Fruit fly (Drosophila melanogaster) whole organism, embryonic: ENCODE measurements around the gene Sec24CD.

ENCODE experiments used
- Antp ChIP-seq: fragments of 200-800 bp; sonication (Bioruptor generic); optimal IDR thresholded peaks from 3 replicates; lab custom pipeline; 2016; ENCODE audit warnings: missing biosample characterization, missing genetic modification characterization
- Atf6 ChIP-seq: fragments of 200-800 bp; sonication (Bioruptor generic); IDR thresholded peaks from 2 replicates; pipeline ENCODE4 v1.3.6; 2022; ENCODE audit warnings: missing biosample characterization, missing genetic modification characterization
- Awh ChIP-seq: fragments of 200-800 bp; sonication (Bioruptor generic); IDR thresholded peaks from 2 replicates; pipeline ENCODE4, ENCODE4 v1.3.6; 2022; ENCODE audit warnings: missing biosample characterization, missing genetic modification characterization
- CG10321 ChIP-seq: fragments of 200-800 bp; sonication (Bioruptor generic); IDR thresholded peaks from 2 replicates; pipeline ENCODE4 v1.3.6; 2022; ENCODE audit warnings: missing biosample characterization, missing genetic modification characterization
- CG13296 ChIP-seq: fragments of 200-800 bp; sonication (Bioruptor generic); optimal IDR thresholded peaks from 3 replicates; lab custom pipeline; 2018; ENCODE audit warnings: missing biosample characterization, mild to moderate bottlenecking, missing genetic modification characterization
- CG15479 ChIP-seq: fragments of 200-800 bp; sonication (Bioruptor generic); optimal IDR thresholded peaks from 3 replicates; lab custom pipeline; 2019; ENCODE audit warnings: missing biosample characterization, mild to moderate bottlenecking, missing genetic modification characterization, moderate library complexity
- CG17385 ChIP-seq: fragments of 200-800 bp; sonication (Bioruptor generic); optimal IDR thresholded peaks from 3 replicates; lab custom pipeline; 2018; ENCODE audit warnings: missing biosample characterization, mild to moderate bottlenecking, missing genetic modification characterization
- CG17829 ChIP-seq: fragments of 200-800 bp; optimal IDR thresholded peaks from 2 replicates; lab custom pipeline; 2019; ENCODE audit warnings: missing biosample characterization, mild to moderate bottlenecking, missing genetic modification characterization, moderate library complexity
- CG18619 ChIP-seq: fragments of 200-800 bp; sonication (Bioruptor generic); optimal IDR thresholded peaks from 3 replicates; lab custom pipeline; 2017; ENCODE audit warnings: missing biosample characterization, mild to moderate bottlenecking, missing genetic modification characterization
- CG2678 ChIP-seq: fragments of 200-800 bp; sonication (Bioruptor generic); optimal IDR thresholded peaks from 3 replicates; lab custom pipeline; 2019; ENCODE audit warnings: missing biosample characterization, mild to moderate bottlenecking, missing genetic modification characterization, moderate library complexity
- CG33213 ChIP-seq: fragments of 200-800 bp; sonication (Bioruptor generic); optimal IDR thresholded peaks from 3 replicates; lab custom pipeline; 2016; ENCODE audit warnings: missing biosample characterization, missing genetic modification characterization
- CG33557 ChIP-seq: fragments of 200-800 bp; sonication (Bioruptor generic); optimal IDR thresholded peaks from 2 replicates; lab custom pipeline; 2019; ENCODE audit warnings: missing biosample characterization, mild to moderate bottlenecking, missing genetic modification characterization, moderate library complexity
- CG4617 ChIP-seq: fragments of 200-800 bp; sonication (Bioruptor generic); optimal IDR thresholded peaks from 3 replicates; lab custom pipeline; 2016; ENCODE audit warnings: missing biosample characterization, missing genetic modification characterization, borderline replicate concordance
- CG6272 ChIP-seq: fragments of 200-800 bp; sonication (Bioruptor generic); IDR thresholded peaks from 2 replicates; pipeline ENCODE4 v1.3.6; 2022; ENCODE audit warnings: missing biosample characterization, missing genetic modification characterization
- CG7963 ChIP-seq: fragments of 200-800 bp; sonication (Bioruptor generic); IDR thresholded peaks from 3 replicates; pipeline ENCODE4 v1.3.6; 2022; ENCODE audit warnings: missing biosample characterization, missing genetic modification characterization; ENCODE audit not compliant: partially characterized antibody
- Dad ChIP-seq: fragments of 200-800 bp; sonication (Bioruptor generic); optimal IDR thresholded peaks from 3 replicates; lab custom pipeline; 2016; ENCODE audit warnings: missing biosample characterization, missing genetic modification characterization
- Dbx ChIP-seq: fragments of 200-800 bp; sonication (Bioruptor generic); IDR thresholded peaks from 3 replicates; pipeline ENCODE4 v1.3.6; 2022; ENCODE audit warnings: missing biosample characterization, missing genetic modification characterization
- Dek ChIP-seq: fragments of 200-800 bp; sonication (Bioruptor generic); optimal IDR thresholded peaks from 3 replicates; lab custom pipeline; 2019; ENCODE audit warnings: missing biosample characterization, mild to moderate bottlenecking, missing genetic modification characterization, moderate library complexity
- Fer1 ChIP-seq: fragments of 200-800 bp; sonication (Bioruptor generic); optimal IDR thresholded peaks from 2 replicates; lab custom pipeline; 2017; ENCODE audit warnings: missing biosample characterization, mild to moderate bottlenecking, missing genetic modification characterization
- HHEX ChIP-seq: fragments of 200-800 bp; sonication (Bioruptor generic); optimal IDR thresholded peaks from 3 replicates; lab custom pipeline; 2017; ENCODE audit warnings: missing biosample characterization, mild to moderate bottlenecking, missing genetic modification characterization, missing genetic modification reagents
- HLH4C ChIP-seq: fragments of 200-800 bp; sonication (Bioruptor generic); IDR thresholded peaks from 3 replicates; pipeline ENCODE4 v1.3.6; 2022; ENCODE audit warnings: missing biosample characterization, missing genetic modification characterization; ENCODE audit not compliant: partially characterized antibody
- HmgD ChIP-seq: fragments of 200-800 bp; sonication (Bioruptor generic); optimal IDR thresholded peaks from 3 replicates; lab custom pipeline; 2016; ENCODE audit warnings: missing biosample characterization, missing genetic modification characterization
- Med ChIP-seq: fragments of 200-800 bp; sonication (Bioruptor generic); peaks from one replicate; lab custom pipeline; 2016; ENCODE audit warnings: missing biosample characterization, missing genetic modification characterization, mild to moderate bottlenecking, inconsistent platforms, moderate library complexity
- NK7.1 ChIP-seq: fragments of 200-800 bp; sonication (Bioruptor generic); optimal IDR thresholded peaks from 3 replicates; lab custom pipeline; 2016; ENCODE audit warnings: missing biosample characterization, missing genetic modification characterization
- Neu2 ChIP-seq: fragments of 200-800 bp; sonication (Bioruptor generic); optimal IDR thresholded peaks from 3 replicates; lab custom pipeline; 2016; ENCODE audit warnings: missing biosample characterization, missing genetic modification characterization, borderline replicate concordance
- Rfx ChIP-seq: fragments of 200-800 bp; sonication (Bioruptor generic); IDR thresholded peaks from 2 replicates; pipeline ENCODE4 v1.3.6; 2022; ENCODE audit warnings: missing biosample characterization, missing genetic modification characterization
- amos ChIP-seq: fragments of 200-800 bp; sonication (Bioruptor generic); IDR thresholded peaks from 2 replicates; pipeline ENCODE4 v1.3.6; 2022; ENCODE audit warnings: missing biosample characterization, missing genetic modification characterization; ENCODE audit not compliant: partially characterized antibody
- ato ChIP-seq: fragments of 200-800 bp; sonication (Bioruptor generic); IDR thresholded peaks from 2 replicates; pipeline ENCODE4 v1.3.6; 2022; ENCODE audit warnings: missing biosample characterization, missing genetic modification characterization; ENCODE audit not compliant: partially characterized antibody
- caup ChIP-seq: fragments of 200-800 bp; sonication (Bioruptor generic); optimal IDR thresholded peaks from 3 replicates; lab custom pipeline; 2017; ENCODE audit warnings: missing biosample characterization, mild to moderate bottlenecking, missing genetic modification characterization, moderate library complexity; ENCODE audit not compliant: severe bottlenecking
- ci ChIP-seq: fragments of 200-800 bp; sonication (Bioruptor generic); IDR thresholded peaks from 3 replicates; pipeline ENCODE4 v1.3.6; 2022; ENCODE audit warnings: missing biosample characterization, missing genetic modification characterization
- corto ChIP-seq: fragments of 200-800 bp; sonication (Bioruptor generic); optimal IDR thresholded peaks from 2 replicates; lab custom pipeline; 2016; ENCODE audit warnings: missing biosample characterization, mild to moderate bottlenecking, missing genetic modification characterization, moderate library complexity
- crol ChIP-seq: fragments of 200-800 bp; sonication (Bioruptor generic); IDR thresholded peaks from 2 replicates; pipeline ENCODE4 v1.3.6; 2022; ENCODE audit warnings: missing biosample characterization, missing genetic modification characterization
- dpn ChIP-seq, 2 experiments: fragments of 200-800 bp; sonication (Bioruptor generic); optimal IDR thresholded peaks; 3 replicates each; lab custom pipeline; 2016; ENCODE audit warnings: missing biosample characterization in 2 of 2, missing genetic modification characterization in 2 of 2
- fu2 ChIP-seq: fragments of 200-800 bp; sonication (Bioruptor generic); optimal IDR thresholded peaks from 2 replicates; lab custom pipeline; 2016; ENCODE audit warnings: missing biosample characterization, missing genetic modification characterization
- gcm ChIP-seq: fragments of 200-800 bp; sonication (Bioruptor generic); optimal IDR thresholded peaks from 2 replicates; lab custom pipeline; 2019; ENCODE audit warnings: missing biosample characterization, mild to moderate bottlenecking, missing genetic modification characterization, moderate library complexity
- gcm2 ChIP-seq: fragments of 200-800 bp; sonication (Bioruptor generic); optimal IDR thresholded peaks from 2 replicates; lab custom pipeline; 2016; ENCODE audit warnings: missing biosample characterization, missing genetic modification characterization
- ham ChIP-seq: fragments of 200-800 bp; sonication (Bioruptor generic); IDR thresholded peaks from 2 replicates; pipeline ENCODE4 v1.3.6; 2022; ENCODE audit warnings: missing biosample characterization, missing genetic modification characterization
- hbn ChIP-seq: fragments of 200-800 bp; sonication (Bioruptor generic); IDR thresholded peaks from 2 replicates; pipeline ENCODE4 v1.3.6; 2022; ENCODE audit warnings: missing biosample characterization, missing genetic modification characterization; ENCODE audit not compliant: partially characterized antibody
- hth ChIP-seq: fragments of >200 bp; optimal IDR thresholded peaks from 2 replicates; lab custom pipeline; 2017; ENCODE audit warnings: inconsistent platforms
- jing ChIP-seq: fragments of 200-800 bp; sonication (Bioruptor generic); optimal IDR thresholded peaks from 2 replicates; lab custom pipeline; 2018; ENCODE audit warnings: missing biosample characterization, mild to moderate bottlenecking, missing genetic modification characterization
- kay ChIP-seq: fragments of 200-800 bp; sonication (Bioruptor generic); optimal IDR thresholded peaks from 2 replicates; lab custom pipeline; 2016; ENCODE audit warnings: missing biosample characterization, missing genetic modification characterization
- ken ChIP-seq: fragments of 200-800 bp; sonication (Bioruptor generic); IDR thresholded peaks from 3 replicates; pipeline ENCODE4 v1.3.6; 2022; ENCODE audit warnings: missing biosample characterization, missing genetic modification characterization
- lbe ChIP-seq: fragments of 200-800 bp; sonication (Bioruptor generic); optimal IDR thresholded peaks from 2 replicates; lab custom pipeline; 2016; ENCODE audit warnings: missing biosample characterization, mild to moderate bottlenecking, missing genetic modification characterization
- mirr ChIP-seq: fragments of 200-800 bp; sonication (Bioruptor generic); optimal IDR thresholded peaks from 3 replicates; lab custom pipeline; 2018; ENCODE audit warnings: missing biosample characterization, mild to moderate bottlenecking, missing genetic modification characterization
- org-1 ChIP-seq: fragments of 200-800 bp; sonication (Bioruptor generic); optimal IDR thresholded peaks from 2 replicates; lab custom pipeline; 2017; ENCODE audit warnings: missing biosample characterization, missing genetic modification characterization
- pum ChIP-seq: fragments of 200-800 bp; sonication (Bioruptor generic); optimal IDR thresholded peaks from 2 replicates; lab custom pipeline; 2016; ENCODE audit warnings: missing biosample characterization, missing genetic modification characterization
- run ChIP-seq: fragments of 200-800 bp; sonication (Bioruptor generic); optimal IDR thresholded peaks from 3 replicates; lab custom pipeline; 2018; ENCODE audit warnings: missing biosample characterization, mild to moderate bottlenecking, missing genetic modification characterization
- sima ChIP-seq: fragments of 200-800 bp; sonication (Bioruptor generic); optimal IDR thresholded peaks from 2 replicates; lab custom pipeline; 2016; ENCODE audit warnings: missing biosample characterization, missing genetic modification characterization
- slbo ChIP-seq: fragments of 200-800 bp; sonication (Bioruptor generic); IDR thresholded peaks from 2 replicates; pipeline ENCODE4 v1.3.6; 2022; ENCODE audit warnings: missing biosample characterization, missing genetic modification characterization
- wor ChIP-seq: fragments of 200-800 bp; sonication (Bioruptor generic); IDR thresholded peaks from 2 replicates; pipeline ENCODE4 v1.3.6; 2022; ENCODE audit warnings: missing biosample characterization, missing genetic modification characterization

The Sec24CD gene

DNA sequence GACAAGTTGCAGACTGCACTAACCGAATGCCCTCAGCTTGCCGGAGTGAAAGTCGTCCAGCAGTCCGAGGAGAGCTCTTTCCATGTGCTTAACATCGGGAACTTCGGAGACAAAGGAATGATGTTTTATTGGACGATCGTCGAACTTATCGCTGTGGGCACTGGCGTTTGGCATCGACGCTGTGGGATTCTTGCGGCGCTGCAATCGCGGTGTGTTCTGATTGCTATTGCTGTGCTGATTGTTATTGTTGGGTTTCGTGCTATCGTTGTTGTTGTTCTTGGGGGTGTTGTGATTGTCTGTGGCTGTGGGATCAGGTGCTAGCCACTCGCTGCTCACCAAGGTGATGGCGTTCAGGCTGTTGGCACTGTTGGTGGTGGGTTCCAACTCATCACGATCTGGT lies 46.0 kb downstream of the Sec24CD start:
- no peak for TF ChIP-seq ham (GFP tag; lab: Robert Waterston, UW)
- TF ChIP-seq Awh (GFP tag; lab: Robert Waterston, UW): no peak
- 0 out of 3 replicates have a peak, but pooled peaks have one; percentile 29 for TF ChIP-seq ci (GFP tag; lab: Robert Waterston, UW)
- TF ChIP-seq HmgD: no peak
- no peak for TF ChIP-seq Dek (tag; lab: Kevin White, UChicago)

DNA sequence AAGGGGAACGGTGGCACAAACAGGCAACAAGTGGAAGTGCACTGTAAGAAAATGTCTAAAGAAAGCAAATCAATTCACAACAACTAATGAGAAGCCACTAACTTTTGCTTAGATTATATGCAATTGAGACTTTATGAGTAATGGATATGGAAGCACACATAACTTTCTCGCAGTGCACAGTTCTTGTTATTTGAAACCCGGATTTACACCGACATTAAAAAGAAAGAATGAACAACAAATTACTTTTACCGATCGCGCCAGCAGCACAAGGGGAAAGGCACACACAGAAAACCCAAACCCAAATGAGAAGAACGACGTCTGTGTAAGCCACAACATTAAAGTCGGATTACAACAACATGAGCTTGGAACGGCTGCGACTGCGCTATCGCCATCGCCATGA lies 47.5 kb downstream of the Sec24CD start:
- TF ChIP-seq pum (GFP tag; lab: Kevin White, UChicago) (peak; percentile 58), CG17829 (tag; lab: Kevin White, UChicago) (peak; percentile 88), dpn (GFP tag; optimal IDR thresholded peaks at IDR 0.05; lab: Kevin White, UChicago) (peak; percentile 28 to 68), lbe (GFP tag; lab: Kevin White, UChicago) (peak; percentile 6), CG4617 (GFP tag; lab: Kevin White, UChicago) (peak; percentile 4), CG7963 (no peak), Dad (GFP tag; lab: Kevin White, UChicago) (peak; percentile 39), CG2678 (peak; percentile 65), kay (GFP tag; lab: Kevin White, UChicago) (peak; percentile 25), crol (GFP tag; lab: Robert Waterston, UW) (no peak), CG18619 (GFP tag; lab: Kevin White, UChicago) (peak; percentile 47), HLH4C (GFP tag; lab: Robert Waterston, UW) (no peak), gcm (GFP tag; lab: Kevin White, UChicago) (peak; percentile 74), sima (GFP tag; lab: Kevin White, UChicago) (no peak), Med (GFP tag; lab: Kevin White, UChicago) (peak; percentile 92), CG13296 (GFP tag; lab: Kevin White, UChicago) (no peak), ken (GFP tag; lab: Robert Waterston, UW) (0 out of 3 replicates have a peak, but pooled peaks have one; percentile 17), CG33557 (GFP tag; lab: Kevin White, UChicago) (peak; percentile 86), wor (GFP tag; lab: Robert Waterston, UW) (no peak), CG10321 (GFP tag; lab: Robert Waterston, UW) (no peak), HHEX (GFP tag; lab: Kevin White, UChicago) (peak; percentile 27), mirr (no peak), jing (peak; percentile 40), CG15479 (no peak), gcm2 (GFP tag; lab: Kevin White, UChicago) (no peak), ato (GFP tag; lab: Robert Waterston, UW) (no peak), Atf6 (GFP tag; lab: Robert Waterston, UW) (no peak), caup (GFP tag; lab: Kevin White, UChicago) (no peak), Fer1 (GFP tag; lab: Kevin White, UChicago) (no peak), Antp (peak; percentile 65), amos (GFP tag; lab: Robert Waterston, UW) (0 out of 2 replicates have a peak, but pooled peaks have one; percentile 9), slbo (no peak), CG6272 (GFP tag; lab: Robert Waterston, UW) (no peak), Rfx (GFP tag; lab: Robert Waterston, UW) (no peak), NK7.1 (GFP tag; lab: Kevin White, UChicago) (no peak), Dbx (GFP tag; lab: Robert Waterston, UW) (no peak), CG33213 (peak; percentile 66), hbn (GFP tag; lab: Robert Waterston, UW) (no peak), CG17385 (GFP tag; lab: Kevin White, UChicago) (peak; percentile 17), corto (no peak), hth (no peak), run (tag; lab: Kevin White, UChicago) (no peak), org-1 (GFP tag; lab: Kevin White, UChicago) (peak; percentile 21), Neu2 (GFP tag; lab: Kevin White, UChicago) (no peak), fu2 (GFP tag; lab: Kevin White, UChicago) (no peak)
